Worm (Caenorhabditis elegans) whole organism, L4/young adult: ENCODE data around the gene C17C3.11.

Source experiments
- W03F9.2 ChIP-seq: fragments of 150-350 bp; optimal IDR thresholded peaks from 2 replicates; lab custom pipeline; 2014; ENCODE audit warnings: missing biosample characterization, missing genetic modification characterization
- dao-5 ChIP-seq: sonication (generic microtip); optimal IDR thresholded peaks from 2 replicates; lab custom pipeline; 2016; ENCODE audit warnings: missing genotype, missing genetic modification characterization, moderate library complexity, missing compliant biosample characterization
- him-1 ChIP-seq: sonication (generic microtip); optimal IDR thresholded peaks from 2 replicates; lab custom pipeline; 2016; ENCODE audit warnings: missing genotype, missing genetic modification reagents, missing genetic modification characterization, missing compliant biosample characterization

C17C3.11 gene

ce11 chrII:5556431-5556830, 18.8 kb downstream of the C17C3.11 start, which contains the start of gene ins-11:
Gene ins-11, plus strand, starts transcription at chrII:5556731.
- no peak for TF ChIP-seq him-1 (tag; lab: Kevin White, UChicago)
- TF ChIP-seq dao-5 (tag; lab: Kevin White, UChicago) = no peak
- no peak for TF ChIP-seq W03F9.2 (tag; lab: Kevin White, UChicago)

ce11 chrII:5557134-5557533, 19.5 kb downstream of the C17C3.11 start:
- TF ChIP-seq W03F9.2 (tag; lab: Kevin White, UChicago) (no peak), him-1 (tag; lab: Kevin White, UChicago) (no peak), dao-5 (tag; lab: Kevin White, UChicago) (no peak)

ce11 chrII:5561392-5561791, 23.8 kb downstream of the C17C3.11 start, which contains the start of gene C17C3.3:
Gene C17C3.3, plus strand, starts transcription at chrII:5561737.
- TF ChIP-seq him-1 (tag; lab: Kevin White, UChicago) = no peak
- no peak for TF ChIP-seq dao-5 (tag; lab: Kevin White, UChicago)
- TF ChIP-seq W03F9.2 (tag; lab: Kevin White, UChicago) = no peak

- no peak for TF ChIP-seq W03F9.2 (tag; lab: Kevin White, UChicago)
- no peak for TF ChIP-seq dao-5 (tag; lab: Kevin White, UChicago)
- no peak for TF ChIP-seq him-1 (tag; lab: Kevin White, UChicago)
Measured at ce11 chrII:5565082-5565623, 27.5 kb downstream of the C17C3.11 start.

ce11 chrII:5570272-5570671, 32.6 kb downstream of the C17C3.11 start, which contains the start of the genes C17C3.1 and C17C3.15:
Gene C17C3.1, plus strand, starts transcription at chrII:5570572.
Gene C17C3.15, plus strand, starts transcription at chrII:5570654.
- TF ChIP-seq dao-5 (tag; lab: Kevin White, UChicago) (no peak), W03F9.2 (tag; lab: Kevin White, UChicago) (no peak), him-1 (tag; lab: Kevin White, UChicago) (no peak)

- TF ChIP-seq dao-5 (tag; lab: Kevin White, UChicago) (no peak), him-1 (tag; lab: Kevin White, UChicago) (no peak), W03F9.2 (tag; lab: Kevin White, UChicago) (no peak)
Measured at ce11 chrII:5572082-5572746, 34.6 kb downstream of the C17C3.11 start.

ce11 chrII:5574925-5575324, 37.3 kb downstream of the C17C3.11 start:
- TF ChIP-seq him-1 (tag; lab: Kevin White, UChicago) (no peak), dao-5 (tag; lab: Kevin White, UChicago) (no peak), W03F9.2 (tag; lab: Kevin White, UChicago) (no peak)

ce11 chrII:5577060-5577459, 39.4 kb downstream of the C17C3.11 start:
- TF ChIP-seq him-1 (tag; lab: Kevin White, UChicago) (peak; percentile 6), dao-5 (tag; lab: Kevin White, UChicago) (peak; percentile 28), W03F9.2 (tag; lab: Kevin White, UChicago) (peak; percentile 59)

ce11 chrII:5578035-5578434, 40.4 kb downstream of the C17C3.11 start, which contains the start of gene T25E4.1:
Gene T25E4.1, plus strand, starts transcription at chrII:5578335.
- no peak for TF ChIP-seq him-1 (tag; lab: Kevin White, UChicago)
- TF ChIP-seq dao-5 (tag; lab: Kevin White, UChicago) = no peak
- no peak for TF ChIP-seq W03F9.2 (tag; lab: Kevin White, UChicago)

ce11 chrII:5578714-5579113, 41.1 kb downstream of the C17C3.11 start:
- no peak for TF ChIP-seq him-1 (tag; lab: Kevin White, UChicago)
- TF ChIP-seq W03F9.2 (tag; lab: Kevin White, UChicago) = no peak
- TF ChIP-seq dao-5 (tag; lab: Kevin White, UChicago) = no peak

- TF ChIP-seq W03F9.2 (tag; lab: Kevin White, UChicago) (no peak), dao-5 (tag; lab: Kevin White, UChicago) (no peak), him-1 (tag; lab: Kevin White, UChicago) (no peak)
Measured at ce11 chrII:5579236-5579635, 41.6 kb downstream of the C17C3.11 start.

- TF ChIP-seq dao-5 (tag; lab: Kevin White, UChicago) = no peak
- TF ChIP-seq W03F9.2 (tag; lab: Kevin White, UChicago) = no peak
- no peak for TF ChIP-seq him-1 (tag; lab: Kevin White, UChicago)
Measured at ce11 chrII:5582309-5582708, 44.7 kb downstream of the C17C3.11 start, which contains the start of gene T25E4.2. Gene T25E4.2, minus strand, starts transcription at chrII:5582409.

- TF ChIP-seq W03F9.2 (tag; lab: Kevin White, UChicago) (no peak), dao-5 (tag; lab: Kevin White, UChicago) (no peak), him-1 (tag; lab: Kevin White, UChicago) (no peak)
Measured at ce11 chrII:5585788-5586187, 48.2 kb downstream of the C17C3.11 start, which contains the start of gene lys-8. Gene lys-8, plus strand, starts transcription at chrII:5586178.
